Worm (Caenorhabditis elegans) whole organism, L4/young adult: ENCODE measurements around the gene H20E11.3.

Experiments used
- W03F9.2 ChIP-seq: fragments of 150-350 bp; optimal IDR thresholded peaks from 2 replicates; lab custom pipeline; 2014; ENCODE audit warnings: missing biosample characterization, missing genetic modification characterization
- dao-5 ChIP-seq: sonication (generic microtip); optimal IDR thresholded peaks from 2 replicates; lab custom pipeline; 2016; ENCODE audit warnings: missing genotype, missing genetic modification characterization, moderate library complexity, missing compliant biosample characterization

- TF ChIP-seq W03F9.2 (tag; lab: Kevin White, UChicago) (no peak), dao-5 (tag; lab: Kevin White, UChicago) (no peak)
Observed at ce11 chrIV:6793310-6793966, 31.2 kb upstream of the H20E11.3 start.
